Worm (Caenorhabditis elegans) whole organism, midembryonic: Measurements from ENCODE around the gene ppm-1.G.

ENCODE experiments used
- cog-1 ChIP-seq: sonication (generic microtip); optimal IDR thresholded peaks from 2 replicates; lab custom pipeline; 2016; ENCODE audit warnings: missing genetic modification characterization, missing compliant biosample characterization
- flt-1 ChIP-seq: fragments of 200-800 bp; sonication (Bioruptor generic); IDR thresholded peaks from 2 replicates; pipeline ENCODE4 v1.3.6; 2022; ENCODE audit warnings: missing genetic modification characterization, missing compliant biosample characterization
- klf-2 ChIP-seq: fragments of 200-800 bp; sonication (Bioruptor generic); conservative IDR thresholded peaks from 2 replicates; pipeline ENCODE4 v1.3.6; 2022; ENCODE audit warnings: missing genetic modification reagents, missing genetic modification characterization, missing compliant biosample characterization
- tab-1 ChIP-seq: fragments of 200-800 bp; sonication (Bioruptor generic); IDR thresholded peaks from 2 replicates; pipeline ENCODE4 v1.3.6; 2022; ENCODE audit warnings: missing genetic modification characterization, missing compliant biosample characterization
- ztf-29 ChIP-seq: fragments of 200-800 bp; sonication (Bioruptor generic); IDR thresholded peaks from 2 replicates; pipeline ENCODE4 v1.3.6; 2022; ENCODE audit warnings: missing genetic modification reagents, missing genetic modification characterization, missing compliant biosample characterization

DNA sequence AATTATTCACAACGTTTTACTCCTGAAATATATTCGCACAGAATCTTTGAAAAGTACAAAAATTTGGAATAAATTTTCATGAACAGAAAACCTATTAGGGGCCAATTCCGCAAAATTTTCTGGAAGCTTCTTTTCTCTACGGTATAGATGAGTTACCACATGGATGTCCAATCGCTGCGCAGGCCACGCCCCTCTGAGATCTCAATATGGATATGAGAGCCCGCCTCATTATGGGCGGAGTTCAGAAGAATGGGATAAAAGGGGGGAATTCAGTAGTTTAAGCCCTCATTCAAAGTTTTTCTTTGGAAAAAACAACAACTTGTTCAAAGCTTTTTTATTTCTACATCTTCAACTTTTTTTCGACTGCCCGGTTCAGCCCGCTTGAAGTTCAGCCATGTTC lies 28.0 kb downstream of the ppm-1.G start, which contains the start of gene daf-7:
- TF ChIP-seq cog-1 (tag; lab: Kevin White, UChicago): no peak
- TF ChIP-seq tab-1 (GFP tag; lab: Robert Waterston, UW): no peak
- no peak for TF ChIP-seq flt-1
- TF ChIP-seq ztf-29 (GFP tag; lab: Robert Waterston, UW): no peak
- no peak for TF ChIP-seq klf-2 (GFP tag; lab: Robert Waterston, UW)
